Worm (Caenorhabditis elegans) whole organism, late embryonic: Measurements from ENCODE around the gene plrg-1.

Experiments used
- ama-1 ChIP-seq: fragments of 150-350 bp; optimal IDR thresholded peaks from 2 replicates; lab custom pipeline; 2014
- fkh-6 ChIP-seq: sonication (generic microtip); optimal IDR thresholded peaks from 2 replicates; lab custom pipeline; 2016; ENCODE audit warnings: missing genetic modification characterization, missing compliant biosample characterization
- lin-11 ChIP-seq: fragments of 200-800 bp; sonication (Bioruptor generic); optimal IDR thresholded peaks from 2 replicates; lab custom pipeline; 2018; ENCODE audit warnings: mild to moderate bottlenecking, missing genetic modification characterization, missing compliant biosample characterization
- madf-2 ChIP-seq: sonication (generic microtip); optimal IDR thresholded peaks from 2 replicates; lab custom pipeline; 2017; ENCODE audit warnings: missing genetic modification characterization, missing compliant biosample characterization
- pha-4 ChIP-seq: fragments of 150-350 bp; optimal IDR thresholded peaks from 2 replicates; lab custom pipeline; 2018; ENCODE audit warnings: missing biosample characterization, missing genetic modification reagents, missing genetic modification characterization
- rnt-1 ChIP-seq: sonication (generic microtip); optimal IDR thresholded peaks from 2 replicates; lab custom pipeline; 2016; ENCODE audit warnings: missing genetic modification characterization, missing compliant biosample characterization
- ttx-3 ChIP-seq: sonication (generic microtip); optimal IDR thresholded peaks from 2 replicates; lab custom pipeline; 2016; ENCODE audit warnings: missing genetic modification reagents, missing genetic modification characterization, missing compliant biosample characterization
- unc-42 ChIP-seq: sonication (generic microtip); optimal IDR thresholded peaks from 2 replicates; lab custom pipeline; 2016; ENCODE audit warnings: missing genotype, missing genetic modification characterization, missing compliant biosample characterization
- unc-86 ChIP-seq: sonication (generic microtip); optimal IDR thresholded peaks from 2 replicates; lab custom pipeline; 2016; ENCODE audit warnings: missing genetic modification characterization, missing compliant biosample characterization

ce11 chrV:10854197-10854596 lies 46.5 kb upstream of the plrg-1 start:
- no peak for TF ChIP-seq pha-4
- TF ChIP-seq madf-2 (tag; lab: Kevin White, UChicago): no peak
- TF ChIP-seq ttx-3: no peak
- TF ChIP-seq rnt-1 (tag; lab: Kevin White, UChicago): no peak
- TF ChIP-seq lin-11 (tag; lab: Kevin White, UChicago): no peak
- TF ChIP-seq ama-1 (lab: Kevin White, UChicago): no peak
- no peak for TF ChIP-seq fkh-6
- TF ChIP-seq unc-42 (tag; lab: Kevin White, UChicago): no peak
- TF ChIP-seq unc-86 (tag; lab: Kevin White, UChicago): no peak
